Worm (Caenorhabditis elegans): ENCODE measurements around the gene H04M03.11.
A peak's percentile ranks its signal among the peaks of the same experiment; 100 is the strongest.

H04M03.11 gene

DNA sequence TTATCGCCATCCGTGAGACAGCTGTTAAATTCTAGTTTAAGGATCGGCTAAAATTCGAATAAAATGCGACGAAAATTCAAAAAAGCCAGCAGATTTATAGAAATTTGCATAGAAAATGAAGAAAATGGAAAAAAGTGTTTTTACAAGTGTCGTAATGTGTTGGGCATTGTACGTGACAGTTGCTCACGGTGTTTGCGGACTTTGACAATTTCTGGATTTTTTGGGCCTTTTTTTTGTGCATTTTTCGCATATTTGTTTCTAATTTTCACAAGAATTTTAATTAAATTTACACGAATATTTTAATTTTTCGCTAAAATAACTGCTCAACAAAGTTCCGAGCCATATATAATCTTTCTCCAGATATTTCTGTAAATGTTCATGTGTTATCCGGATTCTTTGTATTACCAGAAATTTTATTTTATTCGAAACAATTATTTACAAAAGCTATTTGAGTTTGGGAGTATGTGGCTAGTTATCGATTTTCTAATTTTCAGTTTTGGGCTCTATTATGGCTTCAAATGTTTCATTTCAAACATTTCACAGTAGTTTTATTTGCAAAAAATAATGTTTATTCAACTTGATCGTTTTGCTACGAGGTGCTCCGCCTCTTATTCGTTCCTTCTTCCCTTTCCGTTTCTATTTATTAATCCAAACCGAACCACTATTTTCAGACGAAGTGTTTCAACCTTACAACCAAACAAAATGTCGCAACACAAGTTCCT lies 36.3 kb downstream of the H04M03.11 start, which contains the start of gene sams-3:
Gene sams-3 (plus strand): TSS at position 672 of the 722 bp plus-strand sequence.
- TF ChIP-seq swsn-7 (tag; optimal IDR thresholded peaks at IDR 0.05) (peak; percentile 57), unc-98 (GFP tag; IDR thresholded peaks at IDR 0.05) (no peak), dsc-1 (tag; optimal IDR thresholded peaks at IDR 0.05) (peak; percentile 8), lin-13 (GFP tag; optimal IDR thresholded peaks at IDR 0.05) (peak; percentile 20), ama-1 (optimal IDR thresholded peaks at IDR 0.05) (no peak), nhr-84 (tag; optimal IDR thresholded peaks at IDR 0.05) (no peak), F16B12.6 (tag; optimal IDR thresholded peaks at IDR 0.05) (peak; percentile 93), hlh-17 (GFP tag; optimal IDR thresholded peaks at IDR 0.05; ENCODE audit: borderline replicate concordance) (no peak), tbx-2 (tag; optimal IDR thresholded peaks at IDR 0.05) (peak; percentile 96), lsy-2 (tag; optimal IDR thresholded peaks at IDR 0.05) (peak; percentile 70 to 73), nhr-19 (GFP tag; conservative IDR thresholded peaks at IDR 0.05) (peak; percentile 51), nhr-237 (tag; optimal IDR thresholded peaks at IDR 0.05) (no peak), ceh-82 (tag; optimal IDR thresholded peaks at IDR 0.05) (peak in 2 of 3 experiments; percentile 16 to 46), nhr-47 (tag; optimal IDR thresholded peaks at IDR 0.05) (peak; percentile 54), lin-35 (GFP tag; optimal IDR thresholded peaks at IDR 0.05) (peak; percentile 46 to 57), isw-1 (GFP tag; IDR thresholded peaks at IDR 0.05) (peak; percentile 15; the same call in 1 of the 2 replicates), mef-2 (tag; optimal IDR thresholded peaks at IDR 0.05) (no peak), dpl-1 (GFP tag; optimal IDR thresholded peaks at IDR 0.05) (peak; percentile 26 to 68 (median 67)), pax-3 (tag; optimal IDR thresholded peaks at IDR 0.05) (no peak), fkh-8 (tag; optimal IDR thresholded peaks at IDR 0.05) (no peak), nhr-71 (tag; optimal IDR thresholded peaks at IDR 0.05) (peak; percentile 68), snu-23 (GFP tag; optimal IDR thresholded peaks at IDR 0.05) (peak; percentile 64), skn-1 (tag; optimal IDR thresholded peaks at IDR 0.05) (no peak), irx-1 (tag; optimal IDR thresholded peaks at IDR 0.05) (peak; percentile 12), nhr-28 (tag; optimal IDR thresholded peaks at IDR 0.05) (no peak), unc-130 (tag; optimal IDR thresholded peaks at IDR 0.05) (peak; percentile 53), ztf-11 (tag; optimal IDR thresholded peaks at IDR 0.05) (peak in 1 of 2 experiments; percentile 15), ceh-8 (GFP tag; optimal IDR thresholded peaks at IDR 0.05) (no peak), mep-1 (tag; optimal IDR thresholded peaks at IDR 0.05) (peak; percentile 29), lin-39 (tag; optimal IDR thresholded peaks at IDR 0.05) (peak; percentile 57), C16A3.4 (tag; optimal IDR thresholded peaks at IDR 0.05) (peak; percentile 27), nhr-90 (tag; optimal IDR thresholded peaks at IDR 0.05; ENCODE audit: poor library complexity) (peak; percentile 28), mab-9 (GFP tag; IDR thresholded peaks at IDR 0.05) (peak; percentile 89), rnt-1 (tag; optimal IDR thresholded peaks at IDR 0.05) (peak; percentile 51), nhr-20 (tag; optimal IDR thresholded peaks at IDR 0.05) (peak; percentile 44), nhr-85 (tag) (peak; percentile 78), jun-1 (tag; optimal IDR thresholded peaks at IDR 0.05) (no peak), blmp-1 (tag; optimal IDR thresholded peaks at IDR 0.05) (peak; percentile 15), efl-1 (optimal IDR thresholded peaks at IDR 0.05) (peak; percentile 41 to 65), efl-1 (GFP tag; optimal IDR thresholded peaks at IDR 0.05 in 1 of 2) (peak; percentile 62 to 94), unc-86 (tag; optimal IDR thresholded peaks at IDR 0.05) (no peak), xbp-1 (tag; optimal IDR thresholded peaks at IDR 0.05) (peak; percentile 40), ets-5 (GFP tag; IDR thresholded peaks at IDR 0.05) (no peak)

DNA sequence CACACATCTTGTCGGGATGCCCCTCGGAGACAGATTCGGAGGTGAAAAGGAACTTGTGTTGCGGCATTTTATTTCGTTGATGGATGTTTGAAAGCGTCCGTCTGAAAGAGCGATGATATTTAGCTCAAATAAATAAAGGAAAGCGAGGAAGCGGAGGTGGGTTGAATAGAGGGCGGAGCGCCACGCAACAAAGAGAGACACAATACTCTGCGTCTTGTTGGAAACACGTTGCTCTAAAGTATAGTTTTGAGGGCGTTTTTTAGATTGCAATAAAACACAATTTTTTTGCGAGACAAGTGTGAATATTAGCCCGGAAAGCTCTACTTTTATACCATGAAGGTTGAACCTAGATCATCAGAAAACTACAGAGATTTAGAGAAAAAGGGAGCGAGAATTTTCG lies 38.1 kb downstream of the H04M03.11 start, which contains the start of gene sams-4:
Gene sams-4 (minus strand): TSS at position 101 of the 400 bp plus-strand sequence.
- TF ChIP-seq efl-1 (optimal IDR thresholded peaks at IDR 0.05) (no peak), efl-1 (GFP tag; optimal IDR thresholded peaks at IDR 0.05 in 1 of 2) (no peak), hpl-2 (GFP tag; optimal IDR thresholded peaks at IDR 0.05) (no peak), mep-1 (tag; optimal IDR thresholded peaks at IDR 0.05) (no peak), dpl-1 (GFP tag; optimal IDR thresholded peaks at IDR 0.05) (no peak), lsy-2 (tag; optimal IDR thresholded peaks at IDR 0.05) (no peak), lin-35 (GFP tag; optimal IDR thresholded peaks at IDR 0.05) (no peak)
